Fruit fly (Drosophila melanogaster): ENCODE measurements around the gene CG34140.

Gene CG34140

dm6 chr3L:199754-200596, 15.8 kb upstream of the CG34140 start, which contains the start of the genes rno and mri (continued):
- TF ChIP-seq E2f2 (GFP tag; IDR thresholded peaks at IDR 0.05): peak; percentile 40
- no peak for TF ChIP-seq insv (GFP tag; optimal IDR thresholded peaks at IDR 0.05)
- no peak for TF ChIP-seq pita (GFP tag; optimal IDR thresholded peaks at IDR 0.05)
- no peak for TF ChIP-seq fd102C (GFP tag; optimal IDR thresholded peaks at IDR 0.05)
- TF ChIP-seq HHEX (GFP tag; optimal IDR thresholded peaks at IDR 0.05): peak; percentile 58
- peak; percentile 72; the same call in 1 of the 3 replicates for TF ChIP-seq jigr1 (GFP tag; IDR thresholded peaks at IDR 0.05)
- TF ChIP-seq chinmo (GFP tag; IDR thresholded peaks at IDR 0.05; ENCODE audit: partially characterized antibody): peak; percentile 85; the same call in 2 of the 4 replicates
- peak; percentile 15 for TF ChIP-seq CG6683 (GFP tag; optimal IDR thresholded peaks at IDR 0.05)
- no peak for TF ChIP-seq sima (GFP tag; optimal IDR thresholded peaks at IDR 0.05)
- peak; percentile 80 for TF ChIP-seq Hr3 (GFP tag; optimal IDR thresholded peaks at IDR 0.05)
- TF ChIP-seq salm (tag; optimal IDR thresholded peaks at IDR 0.05): no peak
- TF ChIP-seq CG7987 (GFP tag; optimal IDR thresholded peaks at IDR 0.05): no peak
- TF ChIP-seq CG11085 (GFP tag; IDR thresholded peaks at IDR 0.05): peak; percentile 63; the same call in 1 of the 2 replicates
- TF ChIP-seq CG8388 (GFP tag; optimal IDR thresholded peaks at IDR 0.05): peak; percentile 64
- TF ChIP-seq CG4820 (GFP tag; optimal IDR thresholded peaks at IDR 0.05): peak; percentile 36
- peak; percentile 58 for TF ChIP-seq tin (GFP tag; optimal IDR thresholded peaks at IDR 0.05)
- TF ChIP-seq nmo (GFP tag; optimal IDR thresholded peaks at IDR 0.05): peak; percentile 86
- no peak for TF ChIP-seq CG3838 (GFP tag; optimal IDR thresholded peaks at IDR 0.05)
- TF ChIP-seq CG1602 (GFP tag; optimal IDR thresholded peaks at IDR 0.05): peak; percentile 70
- TF ChIP-seq CG13287 (GFP tag; IDR thresholded peaks at IDR 0.05; ENCODE audit: partially characterized antibody): peak; percentile 92
- peak; percentile 78 for TF ChIP-seq CG17328 (GFP tag; IDR thresholded peaks at IDR 0.05)
- peak; percentile 63 for TF ChIP-seq sens (GFP tag)
- TF ChIP-seq dati (GFP tag; IDR thresholded peaks at IDR 0.05): peak; percentile 46; the same call in 1 of the 2 replicates
- TF ChIP-seq CG17361 (GFP tag; IDR thresholded peaks at IDR 0.05): peak; percentile 88
- TF ChIP-seq CG34422 (GFP tag; IDR thresholded peaks at IDR 0.05): peak; percentile 58; the same call in 1 of the 3 replicates
- TF ChIP-seq Drgx (GFP tag; IDR thresholded peaks at IDR 0.05): peak; percentile 47; the same call in 1 of the 2 replicates
- peak; percentile 46 for TF ChIP-seq CG17385 (GFP tag; optimal IDR thresholded peaks at IDR 0.05)
- peak; percentile 71 for TF ChIP-seq Ets97D (GFP tag; optimal IDR thresholded peaks at IDR 0.05)
- peak; percentile 83 for TF ChIP-seq CG9727 (GFP tag; optimal IDR thresholded peaks at IDR 0.05)
- peak; percentile 58 for TF ChIP-seq CG4617 (GFP tag; optimal IDR thresholded peaks at IDR 0.05; ENCODE audit: borderline replicate concordance)
- TF ChIP-seq CG10321 (GFP tag; IDR thresholded peaks at IDR 0.05): peak; percentile 17; the same call in 1 of the 2 replicates
- peak; percentile 23; the same call in 1 of the 2 replicates for TF ChIP-seq Nf-YA (GFP tag; IDR thresholded peaks at IDR 0.05)
- TF ChIP-seq crp (GFP tag; optimal IDR thresholded peaks at IDR 0.05): peak in 1 of 2 experiments; percentile 11
- peak; percentile 65; the same call in 2 of the 3 replicates for TF ChIP-seq B-H1 (GFP tag; IDR thresholded peaks at IDR 0.05)
- no peak for TF ChIP-seq Asciz (GFP tag; optimal IDR thresholded peaks at IDR 0.05)
- TF ChIP-seq fd3F (GFP tag; optimal IDR thresholded peaks at IDR 0.05): peak; percentile 64
- peak; percentile 83 for TF ChIP-seq ranshi (GFP tag; IDR thresholded peaks at IDR 0.05)
- peak; percentile 72 for TF ChIP-seq Xrp1 (GFP tag; IDR thresholded peaks at IDR 0.05)
- TF ChIP-seq Spps (tag; optimal IDR thresholded peaks at IDR 0.05): peak; percentile 15
- peak; percentile 83 for TF ChIP-seq CG3995 (GFP tag; optimal IDR thresholded peaks at IDR 0.05)
- TF ChIP-seq zen (tag; optimal IDR thresholded peaks at IDR 0.05): peak; percentile 81
- peak; percentile 53 for TF ChIP-seq NFAT (GFP tag; IDR thresholded peaks at IDR 0.05)
- peak; percentile 83 for TF ChIP-seq CG13424 (tag; optimal IDR thresholded peaks at IDR 0.05)
- peak; percentile 13 for TF ChIP-seq CrebB (tag; optimal IDR thresholded peaks at IDR 0.05)
- TF ChIP-seq Six4 (GFP tag; optimal IDR thresholded peaks at IDR 0.05): peak; percentile 61
- TF ChIP-seq CG14710 (tag; optimal IDR thresholded peaks at IDR 0.05): peak; percentile 93
- TF ChIP-seq wdn (GFP tag; IDR thresholded peaks at IDR 0.05): no peak
- peak; percentile 16 for TF ChIP-seq Fer1 (GFP tag; optimal IDR thresholded peaks at IDR 0.05)

All from whole organism, embryonic.